Fruit fly (Drosophila melanogaster) whole organism, wandering third instar larva: ENCODE measurements around the gene rumi.

Source experiments
- Abd-B ChIP-seq: fragments of >200 bp; optimal IDR thresholded peaks from 2 replicates; lab custom pipeline; 2017; ENCODE audit warnings: missing biosample characterization, missing genetic modification characterization
- Dfd ChIP-seq: fragments of >200 bp; optimal IDR thresholded peaks from 2 replicates; lab custom pipeline; 2017; ENCODE audit warnings: missing biosample characterization, missing genetic modification characterization
- Myc ChIP-seq: fragments of >200 bp; optimal IDR thresholded peaks from 2 replicates; lab custom pipeline; 2017
- N ChIP-seq: fragments of >200 bp; optimal IDR thresholded peaks from 2 replicates; lab custom pipeline; 2018; ENCODE audit warnings: missing biosample characterization, missing external identifiers, missing genetic modification characterization
- Rel ChIP-seq, 2 experiments: fragments of 200-800 bp; sonication (Bioruptor generic) in 1 of 2; optimal IDR thresholded peaks; 2 replicates in 1 of 2; 3 replicates in 1 of 2; lab custom pipeline; 2016 to 2019; ENCODE audit warnings: mild to moderate bottlenecking in 2 of 2, missing biosample characterization in 2 of 2, missing genetic modification characterization in 2 of 2, moderate library complexity in 1 of 2
- Sp1 ChIP-seq: fragments of 200-800 bp; sonication (Bioruptor generic); optimal IDR thresholded peaks from 3 replicates; lab custom pipeline; 2019; ENCODE audit warnings: missing biosample characterization, mild to moderate bottlenecking, missing genetic modification characterization, moderate library complexity
- brk ChIP-seq: fragments of 200-800 bp; sonication (Bioruptor generic); optimal IDR thresholded peaks from 2 replicates; lab custom pipeline; 2016; ENCODE audit warnings: missing biosample characterization, mild to moderate bottlenecking, missing genetic modification characterization
- fru ChIP-seq: fragments of 200-800 bp; sonication (Bioruptor generic); optimal IDR thresholded peaks from 3 replicates; lab custom pipeline; 2016; ENCODE audit warnings: missing biosample characterization, mild to moderate bottlenecking, missing genetic modification characterization
- h ChIP-seq: fragments of 200-800 bp; sonication (Bioruptor generic); optimal IDR thresholded peaks from 3 replicates; lab custom pipeline; 2016; ENCODE audit warnings: missing biosample characterization, mild to moderate bottlenecking, missing genetic modification characterization
- lola ChIP-seq: fragments of >200 bp; optimal IDR thresholded peaks from 2 replicates; lab custom pipeline; 2017; ENCODE audit warnings: missing biosample characterization, missing genetic modification characterization
- pan ChIP-seq: fragments of >200 bp; optimal IDR thresholded peaks from 2 replicates; lab custom pipeline; 2017
- psq ChIP-seq: fragments of 200-800 bp; sonication (Bioruptor generic); optimal IDR thresholded peaks from 3 replicates; lab custom pipeline; 2017; ENCODE audit warnings: missing biosample characterization, mild to moderate bottlenecking, missing genetic modification characterization, moderate library complexity
- rgr ChIP-seq: fragments of 200-800 bp; sonication (Bioruptor generic); optimal IDR thresholded peaks from 3 replicates; lab custom pipeline; 2016; ENCODE audit warnings: missing biosample characterization, mild to moderate bottlenecking, missing genetic modification characterization
- sv ChIP-seq: fragments of 200-800 bp; sonication (Bioruptor generic); optimal IDR thresholded peaks from 3 replicates; lab custom pipeline; 2016; ENCODE audit warnings: missing biosample characterization, missing genetic modification characterization

- TF ChIP-seq psq (GFP tag; lab: Kevin White, UChicago) (peak; percentile 62), lola (GFP tag; lab: Kevin White, UChicago) (no peak), Sp1 (GFP tag; lab: Kevin White, UChicago) (peak; percentile 75), Myc (peak; percentile 26), Abd-B (GFP tag; lab: Kevin White, UChicago) (no peak), rgr (peak; percentile 72), Rel (GFP tag; optimal IDR thresholded peaks at IDR 0.05; lab: Kevin White, UChicago) (no peak), Rel (tag; optimal IDR thresholded peaks at IDR 0.05; lab: Kevin White, UChicago) (peak; percentile 37), h (peak; percentile 54), pan (lab: Kevin White, UChicago) (no peak), sv (GFP tag; lab: Kevin White, UChicago) (peak; percentile 55), N (GFP tag; lab: Kevin White, UChicago) (no peak), fru (GFP tag; lab: Kevin White, UChicago) (peak; percentile 51), brk (GFP tag; lab: Kevin White, UChicago) (no peak), Dfd (no peak)
Observed at dm6 chr3R:22724149-22724973, 26.0 kb downstream of the rumi start, which contains the start of gene Irp-1A.
